Worm (Caenorhabditis elegans) whole organism, late embryonic: ENCODE results near the gene cyp-34A10.

ENCODE experiments used
- ama-1 ChIP-seq: fragments of 150-350 bp; optimal IDR thresholded peaks from 2 replicates; lab custom pipeline; 2014
- ceh-2 ChIP-seq: sonication (generic microtip); optimal IDR thresholded peaks from 2 replicates; lab custom pipeline; 2016; ENCODE audit warnings: missing genotype, missing genetic modification characterization, missing compliant biosample characterization
- ets-4 ChIP-seq: sonication (generic microtip); optimal IDR thresholded peaks from 2 replicates; lab custom pipeline; 2016; ENCODE audit warnings: missing genetic modification characterization, missing compliant biosample characterization
- fkh-10 ChIP-seq: fragments of 150-350 bp; optimal IDR thresholded peaks from 2 replicates; lab custom pipeline; 2014; ENCODE audit warnings: missing biosample characterization, missing genetic modification reagents, missing genetic modification characterization
- pros-1 ChIP-seq: fragments of 150-350 bp; optimal IDR thresholded peaks from 2 replicates; lab custom pipeline; 2014; ENCODE audit warnings: missing biosample characterization, missing genetic modification reagents, missing genetic modification characterization
- ref-2 ChIP-seq: sonication (generic microtip); optimal IDR thresholded peaks from 2 replicates; lab custom pipeline; 2016; ENCODE audit warnings: missing genetic modification characterization, missing compliant biosample characterization
- unc-86 ChIP-seq: sonication (generic microtip); optimal IDR thresholded peaks from 2 replicates; lab custom pipeline; 2016; ENCODE audit warnings: missing genetic modification characterization, missing compliant biosample characterization

- TF ChIP-seq fkh-10 (no peak), ref-2 (tag; lab: Kevin White, UChicago) (no peak), ets-4 (no peak), ama-1 (lab: Kevin White, UChicago) (no peak), unc-86 (no peak), ceh-2 (no peak), pros-1 (tag; lab: Kevin White, UChicago) (no peak)
Observed at ce11 chrV:4016780-4017179, 44.0 kb upstream of the cyp-34A10 start, which contains the start of gene srw-89.
